Worm (Caenorhabditis elegans) whole organism, L4 larva: ENCODE results near the gene W10G11.1.

Experiments
- ama-1 ChIP-seq: fragments of 150-350 bp; optimal IDR thresholded peaks from 2 replicates; lab custom pipeline; 2014; ENCODE audit warnings: inconsistent platforms, mixed read lengths
- ces-1 ChIP-seq: fragments of 150-350 bp; sonication (generic microtip); optimal IDR thresholded peaks from 4 replicates; lab custom pipeline; 2014; ENCODE audit warnings: missing biosample characterization, missing genetic modification reagents, missing genetic modification characterization

- TF ChIP-seq ces-1 (GFP tag; lab: Kevin White, UChicago) (no peak), ama-1 (lab: Kevin White, UChicago) (no peak)
These were observed 6.6 kb upstream of the W10G11.1 start for ce11 chrII:3567066-3567465.
